Worm (Caenorhabditis elegans): ENCODE measurements around the gene dab-1.

The dab-1 gene

ce11 chrII:8180281-8180680 is 41.9 kb upstream of the dab-1 start, which contains the start of gene T05C12.4:
Gene T05C12.4, minus strand, starts transcription at chrII:8180381.
- TF ChIP-seq daf-8 (GFP tag; IDR thresholded peaks at IDR 0.05): no peak
- TF ChIP-seq nhr-111 (GFP tag; optimal IDR thresholded peaks at IDR 0.05): no peak
- no peak for TF ChIP-seq lin-15B (tag; optimal IDR thresholded peaks at IDR 0.05)
- TF ChIP-seq nhr-25 (tag; optimal IDR thresholded peaks at IDR 0.05; ENCODE audit: borderline replicate concordance, insufficient read depth): no peak
- TF ChIP-seq nhr-6 (tag; optimal IDR thresholded peaks at IDR 0.05): no peak

- TF ChIP-seq spr-3 (GFP tag; optimal IDR thresholded peaks at IDR 0.05) (no peak), duxl-1 (tag; optimal IDR thresholded peaks at IDR 0.05; ENCODE audit: poor library complexity) (no peak), ama-1 (optimal IDR thresholded peaks at IDR 0.05) (no peak), snpc-1.2 (GFP tag; IDR thresholded peaks at IDR 0.05) (no peak), jun-1 (tag; optimal IDR thresholded peaks at IDR 0.05) (no peak), php-3 (GFP tag; IDR thresholded peaks at IDR 0.05) (no peak), dmd-9 (GFP tag; IDR thresholded peaks at IDR 0.05) (no peak), ceh-20 (GFP tag; IDR thresholded peaks at IDR 0.05) (no peak), Y48G9A.11 (GFP tag; IDR thresholded peaks at IDR 0.05) (no peak), aha-1 (tag) (no peak), nhr-25 (tag; optimal IDR thresholded peaks at IDR 0.05; ENCODE audit: borderline replicate concordance, insufficient read depth) (no peak), Y105C5A.15 (GFP tag; IDR thresholded peaks at IDR 0.05) (no peak), dmd-8 (GFP tag; IDR thresholded peaks at IDR 0.05) (no peak), nhr-77 (tag; optimal IDR thresholded peaks at IDR 0.05) (no peak), vab-7 (GFP tag; IDR thresholded peaks at IDR 0.05) (no peak), daf-16 (GFP tag; optimal IDR thresholded peaks at IDR 0.05) (no peak), daf-16 (tag; optimal IDR thresholded peaks at IDR 0.05) (no peak)
Measured at ce11 chrII:8181437-8181836, 40.7 kb upstream of the dab-1 start, which contains the start of gene dylt-3. Gene dylt-3, plus strand, starts transcription at chrII:8181737.

- TF ChIP-seq jun-1 (tag; optimal IDR thresholded peaks at IDR 0.05): peak; percentile 86
- TF ChIP-seq dmd-8 (GFP tag; IDR thresholded peaks at IDR 0.05): no peak
- TF ChIP-seq dmd-9 (GFP tag; IDR thresholded peaks at IDR 0.05): no peak
- peak; percentile 95 for TF ChIP-seq nhr-11 (tag; optimal IDR thresholded peaks at IDR 0.05)
- TF ChIP-seq zip-11 (GFP tag; IDR thresholded peaks at IDR 0.05): no peak
- TF ChIP-seq spr-1 (tag; optimal IDR thresholded peaks at IDR 0.05): peak; percentile 91
- TF ChIP-seq nhr-102 (tag; optimal IDR thresholded peaks at IDR 0.05): peak; percentile 96
- no peak for TF ChIP-seq Y75B8A.6 (GFP tag; IDR thresholded peaks at IDR 0.05)
- peak; percentile 93 for TF ChIP-seq nhr-25 (tag; optimal IDR thresholded peaks at IDR 0.05; ENCODE audit: borderline replicate concordance, insufficient read depth)
- peak; percentile 73 for TF ChIP-seq lin-29 (GFP tag; IDR thresholded peaks at IDR 0.05)
- no peak for TF ChIP-seq daf-12 (tag; optimal IDR thresholded peaks at IDR 0.05)
- no peak for TF ChIP-seq Y105C5A.15 (GFP tag; IDR thresholded peaks at IDR 0.05)
- peak; percentile 92 for TF ChIP-seq duxl-1 (tag; optimal IDR thresholded peaks at IDR 0.05; ENCODE audit: poor library complexity)
- no peak for TF ChIP-seq unc-39 (tag; optimal IDR thresholded peaks at IDR 0.05)
- peak; percentile 98 for TF ChIP-seq hmg-1.1 (GFP tag; IDR thresholded peaks at IDR 0.05)
- TF ChIP-seq daf-8 (GFP tag; IDR thresholded peaks at IDR 0.05): no peak
- TF ChIP-seq dpl-1 (GFP tag; optimal IDR thresholded peaks at IDR 0.05): peak; percentile 91
- TF ChIP-seq R02D3.7 (tag; optimal IDR thresholded peaks at IDR 0.05): no peak
- peak; percentile 99 for TF ChIP-seq mep-1 (tag; optimal IDR thresholded peaks at IDR 0.05)
- TF ChIP-seq lin-1 (GFP tag; IDR thresholded peaks at IDR 0.05): peak; percentile 85
- TF ChIP-seq cey-2 (tag; optimal IDR thresholded peaks at IDR 0.05; ENCODE audit: borderline replicate concordance, insufficient read depth): no peak
- TF ChIP-seq pqm-1 (tag; optimal IDR thresholded peaks at IDR 0.05): peak; percentile 62
- TF ChIP-seq rbr-2 (tag; optimal IDR thresholded peaks at IDR 0.05): peak; percentile 96
- TF ChIP-seq nhr-48 (tag; optimal IDR thresholded peaks at IDR 0.05): peak; percentile 87
- peak; percentile 9 for TF ChIP-seq fos-1 (tag; optimal IDR thresholded peaks at IDR 0.05)
- TF ChIP-seq nhr-6 (tag; optimal IDR thresholded peaks at IDR 0.05): peak; percentile 98
- TF ChIP-seq aly-2 (tag; optimal IDR thresholded peaks at IDR 0.05): no peak
- TF ChIP-seq nhr-28 (tag; optimal IDR thresholded peaks at IDR 0.05): peak; percentile 91
- TF ChIP-seq ceh-28 (tag; optimal IDR thresholded peaks at IDR 0.05): peak; percentile 25
- TF ChIP-seq skn-1 (tag; optimal IDR thresholded peaks at IDR 0.05): no peak
- TF ChIP-seq ceh-44 (GFP tag; IDR thresholded peaks at IDR 0.05): peak; percentile 53; the same call in 1 of the 2 replicates
- peak; percentile 87 for TF ChIP-seq lin-13 (GFP tag; optimal IDR thresholded peaks at IDR 0.05)
- TF ChIP-seq F37D6.2 (tag; optimal IDR thresholded peaks at IDR 0.05): peak; percentile 88
- TF ChIP-seq saeg-2 (GFP tag; IDR thresholded peaks at IDR 0.05): peak; percentile 76; the same call in 1 of the 2 replicates
- TF ChIP-seq ztf-11 (tag; optimal IDR thresholded peaks at IDR 0.05): no peak
Measured at ce11 chrII:8185016-8185493, 37.1 kb upstream of the dab-1 start, which contains the start of the genes mig-5 and cct-1. Gene mig-5, minus strand, starts transcription at chrII:8185023. Gene cct-1, plus strand, starts transcription at chrII:8185443.

Measured in whole organism, L4 larva.